Worm (Caenorhabditis elegans): Measurements from ENCODE around the gene npr-21.

The npr-21 gene

DNA sequence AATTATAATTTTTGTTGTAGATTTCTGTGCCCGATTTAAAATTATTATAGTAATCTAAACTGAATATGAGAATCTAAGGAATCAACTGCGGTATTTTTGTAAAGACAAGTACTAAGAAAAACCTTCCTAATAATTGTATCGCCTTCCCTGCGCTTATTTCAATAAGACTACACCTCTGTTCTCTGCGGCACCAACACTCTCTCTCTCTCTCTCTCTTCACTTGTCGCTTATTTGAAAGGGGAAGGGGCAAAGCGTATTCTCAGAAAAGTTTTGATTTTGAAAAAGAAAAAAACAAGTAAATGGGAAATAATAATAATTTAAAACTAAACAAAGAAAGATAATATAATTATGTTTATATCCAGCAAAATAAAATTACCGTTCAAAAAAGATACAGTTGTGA is 23.5 kb upstream of the npr-21 start:
- no peak for TF ChIP-seq ham-2 (GFP tag; optimal IDR thresholded peaks at IDR 0.05)
- TF ChIP-seq mab-5 (tag; optimal IDR thresholded peaks at IDR 0.05), result peak; percentile 10
- peak; percentile 50 for TF ChIP-seq ces-1 (GFP tag; optimal IDR thresholded peaks at IDR 0.05)
- no peak for TF ChIP-seq blmp-1 (tag; optimal IDR thresholded peaks at IDR 0.05)
- TF ChIP-seq unc-39 (tag; optimal IDR thresholded peaks at IDR 0.05), result no peak
- no peak for TF ChIP-seq mls-2 (tag; optimal IDR thresholded peaks at IDR 0.05)
- peak; percentile 26 for TF ChIP-seq ceh-43 (GFP tag; optimal IDR thresholded peaks at IDR 0.05)
- TF ChIP-seq ztf-11 (tag; optimal IDR thresholded peaks at IDR 0.05), result no peak
- no peak for TF ChIP-seq flh-1 (GFP tag; optimal IDR thresholded peaks at IDR 0.05)
- no peak for TF ChIP-seq tbx-8 (GFP tag; optimal IDR thresholded peaks at IDR 0.05)
- peak; percentile 19 for TF ChIP-seq cnd-1 (tag; optimal IDR thresholded peaks at IDR 0.05)
- no peak for TF ChIP-seq lin-13 (tag; optimal IDR thresholded peaks at IDR 0.05)
- no peak for TF ChIP-seq snpc-4 (tag; optimal IDR thresholded peaks at IDR 0.05)
- TF ChIP-seq ceh-83 (GFP tag; optimal IDR thresholded peaks at IDR 0.05), result no peak
- peak; percentile 61 for TF ChIP-seq mep-1 (tag; optimal IDR thresholded peaks at IDR 0.05)
- TF ChIP-seq nhr-76 (tag; optimal IDR thresholded peaks at IDR 0.05), result no peak
- peak; percentile 89 for TF ChIP-seq nhr-237 (tag; optimal IDR thresholded peaks at IDR 0.05)
- TF ChIP-seq sptf-1 (tag; optimal IDR thresholded peaks at IDR 0.05), result peak; percentile 61
- no peak for TF ChIP-seq elt-1 (tag; optimal IDR thresholded peaks at IDR 0.05; ENCODE audit: borderline replicate concordance, insufficient read depth)
- TF ChIP-seq lin-32 (GFP tag; optimal IDR thresholded peaks at IDR 0.05), result no peak
- peak; percentile 62 for TF ChIP-seq M03D4.4 (tag; optimal IDR thresholded peaks at IDR 0.05)
- no peak for TF ChIP-seq nhr-12 (tag; optimal IDR thresholded peaks at IDR 0.05)
- TF ChIP-seq lsy-2 (tag; optimal IDR thresholded peaks at IDR 0.05), result peak; percentile 56
- TF ChIP-seq drap-1 (GFP tag; optimal IDR thresholded peaks at IDR 0.05), result peak; percentile 9
- TF ChIP-seq zip-8 (tag; optimal IDR thresholded peaks at IDR 0.05), result no peak
- no peak for TF ChIP-seq elt-3 (tag; optimal IDR thresholded peaks at IDR 0.05)
- TF ChIP-seq nhr-28 (tag; optimal IDR thresholded peaks at IDR 0.05), result no peak
- no peak for TF ChIP-seq bed-3 (GFP tag; optimal IDR thresholded peaks at IDR 0.05)
- TF ChIP-seq pha-4 (tag; optimal IDR thresholded peaks at IDR 0.05), result peak; percentile 76
- TF ChIP-seq unc-62 (GFP tag; optimal IDR thresholded peaks at IDR 0.05), result no peak
- TF ChIP-seq nhr-2 (tag; optimal IDR thresholded peaks at IDR 0.05), result peak; percentile 6
- TF ChIP-seq hlh-1 (tag; optimal IDR thresholded peaks at IDR 0.05), result peak; percentile 3
- no peak for TF ChIP-seq sem-2 (GFP tag; optimal IDR thresholded peaks at IDR 0.05)
- TF ChIP-seq ceh-39 (tag; optimal IDR thresholded peaks at IDR 0.05), result peak; percentile 32
- TF ChIP-seq unc-120 (tag; optimal IDR thresholded peaks at IDR 0.05; ENCODE audit: poor library complexity, severe bottlenecking), result no peak

ce11 chrX:17180135-17180534 is 22.4 kb upstream of the npr-21 start:
- no peak for TF ChIP-seq bed-3 (GFP tag; optimal IDR thresholded peaks at IDR 0.05)
- TF ChIP-seq pha-4 (tag; optimal IDR thresholded peaks at IDR 0.05), result no peak
- TF ChIP-seq hlh-1 (tag; optimal IDR thresholded peaks at IDR 0.05), result no peak
- TF ChIP-seq ces-1 (GFP tag; optimal IDR thresholded peaks at IDR 0.05), result no peak
- TF ChIP-seq ztf-11 (tag; optimal IDR thresholded peaks at IDR 0.05), result no peak
- no peak for TF ChIP-seq ceh-83 (GFP tag; optimal IDR thresholded peaks at IDR 0.05)
- no peak for TF ChIP-seq nhr-2 (tag; optimal IDR thresholded peaks at IDR 0.05)
- TF ChIP-seq snpc-4 (tag; optimal IDR thresholded peaks at IDR 0.05), result no peak
- no peak for TF ChIP-seq mls-2 (tag; optimal IDR thresholded peaks at IDR 0.05)

- no peak for TF ChIP-seq tbx-8 (GFP tag; optimal IDR thresholded peaks at IDR 0.05)
- no peak for TF ChIP-seq nhr-12 (tag; optimal IDR thresholded peaks at IDR 0.05)
- no peak for TF ChIP-seq bed-3 (GFP tag; optimal IDR thresholded peaks at IDR 0.05)
- TF ChIP-seq lin-32 (GFP tag; optimal IDR thresholded peaks at IDR 0.05), result no peak
- no peak for TF ChIP-seq mep-1 (tag; optimal IDR thresholded peaks at IDR 0.05)
- TF ChIP-seq mls-2 (tag; optimal IDR thresholded peaks at IDR 0.05), result no peak
- no peak for TF ChIP-seq unc-39 (tag; optimal IDR thresholded peaks at IDR 0.05)
- TF ChIP-seq nhr-28 (tag; optimal IDR thresholded peaks at IDR 0.05), result no peak
- no peak for TF ChIP-seq ceh-43 (GFP tag; optimal IDR thresholded peaks at IDR 0.05)
- TF ChIP-seq unc-62 (GFP tag; optimal IDR thresholded peaks at IDR 0.05), result no peak
- no peak for TF ChIP-seq ceh-83 (GFP tag; optimal IDR thresholded peaks at IDR 0.05)
- no peak for TF ChIP-seq elt-1 (tag; optimal IDR thresholded peaks at IDR 0.05; ENCODE audit: borderline replicate concordance, insufficient read depth)
- TF ChIP-seq ces-1 (GFP tag; optimal IDR thresholded peaks at IDR 0.05), result no peak
- no peak for TF ChIP-seq snpc-4 (tag; optimal IDR thresholded peaks at IDR 0.05)
- no peak for TF ChIP-seq blmp-1 (tag; optimal IDR thresholded peaks at IDR 0.05)
- no peak for TF ChIP-seq nhr-2 (tag; optimal IDR thresholded peaks at IDR 0.05)
- no peak for TF ChIP-seq elt-3 (tag; optimal IDR thresholded peaks at IDR 0.05)
- no peak for TF ChIP-seq lsy-2 (tag; optimal IDR thresholded peaks at IDR 0.05)
Measured at ce11 chrX:17178239-17178638, 20.5 kb upstream of the npr-21 start, which contains the start of gene B0302.2. Gene B0302.2 (plus strand): TSS chrX:17178539.
